Worm (Caenorhabditis elegans) whole organism, L3 larva: ENCODE results near the gene C26F1.1.

Source experiments
- ceh-82 ChIP-seq: fragments of 150-350 bp; optimal IDR thresholded peaks from 2 replicates; lab custom pipeline; 2014; ENCODE audit warnings: missing biosample characterization, missing genetic modification characterization
- elt-3 ChIP-seq, 3 experiments: fragments of 150-350 bp in 1 of 3; sonication (generic microtip) in 2 of 3; optimal IDR thresholded peaks; 2 replicates in 2 of 3; 4 replicates in 1 of 3; lab custom pipeline; 2014 to 2017; ENCODE audit warnings: missing biosample characterization in 3 of 3, missing genetic modification characterization in 3 of 3
- nhr-25 ChIP-seq: sonication (generic microtip); optimal IDR thresholded peaks from 2 replicates; lab custom pipeline; 2017; ENCODE audit warnings: missing biosample characterization, missing genetic modification characterization
- pqm-1 ChIP-seq: fragments of 150-350 bp; optimal IDR thresholded peaks from 2 replicates; lab custom pipeline; 2017; ENCODE audit warnings: missing biosample characterization, missing genetic modification characterization, inconsistent platforms

ce11 chrV:7793067-7793466 lies 7.8 kb downstream of the C26F1.1 start, which contains the start of gene flp-21:
- no peak for TF ChIP-seq ceh-82 (tag; lab: Kevin White, UChicago)
- TF ChIP-seq elt-3 (tag; optimal IDR thresholded peaks at IDR 0.05; lab: Kevin White, UChicago): no peak
- no peak for TF ChIP-seq nhr-25 (tag; lab: Kevin White, UChicago)
- TF ChIP-seq pqm-1: no peak
